Fruit fly (Drosophila melanogaster) whole organism, embryonic: Measurements from ENCODE around the gene Tsp74F.
A peak's percentile ranks its signal among the peaks of the same experiment; 100 is the strongest.

Experiments
- C15 ChIP-seq: fragments of 200-800 bp; sonication (Bioruptor generic); IDR thresholded peaks from 3 replicates; pipeline ENCODE4 v1.3.6; 2022; ENCODE audit warnings: missing biosample characterization, missing genetic modification characterization
- CG10321 ChIP-seq: fragments of 200-800 bp; sonication (Bioruptor generic); IDR thresholded peaks from 2 replicates; pipeline ENCODE4 v1.3.6; 2022; ENCODE audit warnings: missing biosample characterization, missing genetic modification characterization
- CG10366 ChIP-seq: fragments of 200-800 bp; sonication (Bioruptor generic); IDR thresholded peaks from 2 replicates; pipeline ENCODE4 v1.3.6; 2022; ENCODE audit warnings: missing biosample characterization, missing genetic modification characterization
- CG12299 ChIP-seq: fragments of 200-800 bp; sonication (Bioruptor generic); optimal IDR thresholded peaks from 2 replicates; lab custom pipeline; 2018; ENCODE audit warnings: missing biosample characterization, mild to moderate bottlenecking, missing genetic modification characterization
- CG13296 ChIP-seq: fragments of 200-800 bp; sonication (Bioruptor generic); optimal IDR thresholded peaks from 3 replicates; lab custom pipeline; 2018; ENCODE audit warnings: missing biosample characterization, mild to moderate bottlenecking, missing genetic modification characterization
- CG13424 ChIP-seq: fragments of 200-800 bp; sonication (Bioruptor generic); optimal IDR thresholded peaks from 2 replicates; lab custom pipeline; 2019; ENCODE audit warnings: missing biosample characterization, mild to moderate bottlenecking, missing genetic modification characterization, moderate library complexity
- CG14710 ChIP-seq: fragments of 200-800 bp; sonication (Bioruptor generic); optimal IDR thresholded peaks from 3 replicates; lab custom pipeline; 2019; ENCODE audit warnings: missing biosample characterization, mild to moderate bottlenecking, missing genetic modification characterization, moderate library complexity
- CG17359 ChIP-seq: fragments of 200-800 bp; sonication (Bioruptor generic); optimal IDR thresholded peaks from 3 replicates; lab custom pipeline; 2018; ENCODE audit warnings: missing biosample characterization, mild to moderate bottlenecking, missing genetic modification characterization, moderate library complexity
- CG2116 ChIP-seq: fragments of 200-800 bp; sonication (Bioruptor generic); optimal IDR thresholded peaks from 3 replicates; lab custom pipeline; 2018; ENCODE audit warnings: missing biosample characterization, mild to moderate bottlenecking, missing genetic modification characterization
- CG30403 ChIP-seq: fragments of 200-800 bp; sonication (Bioruptor generic); optimal IDR thresholded peaks from 3 replicates; lab custom pipeline; 2016; ENCODE audit warnings: missing biosample characterization, missing genetic modification characterization
- CG33213 ChIP-seq: fragments of 200-800 bp; sonication (Bioruptor generic); optimal IDR thresholded peaks from 3 replicates; lab custom pipeline; 2016; ENCODE audit warnings: missing biosample characterization, missing genetic modification characterization
- CG3726 ChIP-seq: fragments of 200-800 bp; sonication (Bioruptor generic); IDR thresholded peaks from 3 replicates; pipeline ENCODE4, ENCODE4 v1.3.6; 2022; ENCODE audit warnings: missing biosample characterization, missing genetic modification characterization
- CG6683 ChIP-seq: fragments of 200-800 bp; sonication (Bioruptor generic); optimal IDR thresholded peaks from 2 replicates; lab custom pipeline; 2017; ENCODE audit warnings: missing biosample characterization, mild to moderate bottlenecking, missing genetic modification characterization, missing genetic modification reagents
- CG6791 ChIP-seq: fragments of 200-800 bp; sonication (Bioruptor generic); IDR thresholded peaks from 3 replicates; pipeline ENCODE4 v1.3.6; 2022; ENCODE audit warnings: missing biosample characterization, missing genetic modification characterization; ENCODE audit not compliant: partially characterized antibody
- CG7928 ChIP-seq: fragments of 200-800 bp; sonication (Bioruptor generic); optimal IDR thresholded peaks from 2 replicates; lab custom pipeline; 2017; ENCODE audit warnings: missing biosample characterization, mild to moderate bottlenecking, missing genetic modification characterization
- CG8290 ChIP-seq, 3 experiments: fragments of 200-800 bp; sonication (Bioruptor generic); optimal IDR thresholded peaks; 2 replicates each; lab custom pipeline; 2016 to 2019; ENCODE audit warnings: missing biosample characterization in 3 of 3, missing genetic modification characterization in 3 of 3, mild to moderate bottlenecking in 2 of 3, moderate library complexity in 1 of 3
- Dad ChIP-seq: fragments of 200-800 bp; sonication (Bioruptor generic); optimal IDR thresholded peaks from 3 replicates; lab custom pipeline; 2016; ENCODE audit warnings: missing biosample characterization, missing genetic modification characterization
- Doc3 ChIP-seq: fragments of 200-800 bp; sonication (Bioruptor generic); IDR thresholded peaks from 3 replicates; pipeline ENCODE4 v1.3.6; 2022; ENCODE audit warnings: missing biosample characterization, missing genetic modification characterization; ENCODE audit not compliant: partially characterized antibody
- E2f2 ChIP-seq: fragments of 200-800 bp; sonication (Bioruptor generic); IDR thresholded peaks from 2 replicates; pipeline ENCODE4 v1.3.6; 2022; ENCODE audit warnings: missing biosample characterization, missing genetic modification characterization
- Elba2 ChIP-seq: fragments of 200-800 bp; sonication (Bioruptor generic); optimal IDR thresholded peaks from 3 replicates; lab custom pipeline; 2016; ENCODE audit warnings: missing biosample characterization, missing genetic modification characterization
- HLH54F ChIP-seq: fragments of 200-800 bp; sonication (Bioruptor generic); optimal IDR thresholded peaks from 3 replicates; lab custom pipeline; 2016; ENCODE audit warnings: missing biosample characterization, missing genetic modification characterization
- Hand ChIP-seq: fragments of 200-800 bp; sonication (Bioruptor generic); optimal IDR thresholded peaks from 2 replicates; lab custom pipeline; 2017; ENCODE audit warnings: mild to moderate bottlenecking, missing biosample characterization, missing genetic modification reagents, missing genetic modification characterization
- MBD-R2 ChIP-seq: fragments of 200-800 bp; sonication (Bioruptor generic); IDR thresholded peaks from 2 replicates; pipeline ENCODE4 v1.3.6; 2022; ENCODE audit warnings: missing biosample characterization, missing genetic modification characterization
- Mrtf ChIP-seq: fragments of 200-800 bp; sonication (Bioruptor generic); IDR thresholded peaks from 3 replicates; pipeline ENCODE4 v1.3.6; 2022; ENCODE audit warnings: missing biosample characterization, missing genetic modification characterization
- Neu2 ChIP-seq: fragments of 200-800 bp; sonication (Bioruptor generic); optimal IDR thresholded peaks from 3 replicates; lab custom pipeline; 2016; ENCODE audit warnings: missing biosample characterization, missing genetic modification characterization, borderline replicate concordance
- Sox102F ChIP-seq: fragments of 200-800 bp; sonication (Bioruptor generic); optimal IDR thresholded peaks from 2 replicates; lab custom pipeline; 2018; ENCODE audit warnings: missing biosample characterization, mild to moderate bottlenecking, missing genetic modification characterization, moderate library complexity
- Spps ChIP-seq: fragments of 200-800 bp; sonication (Bioruptor generic); optimal IDR thresholded peaks from 2 replicates; lab custom pipeline; 2018; ENCODE audit warnings: missing biosample characterization, mild to moderate bottlenecking, missing genetic modification characterization
- Xrp1 ChIP-seq: fragments of 200-800 bp; sonication (Bioruptor generic); IDR thresholded peaks from 2 replicates; pipeline ENCODE4 v1.3.6; 2022; ENCODE audit warnings: missing biosample characterization, missing genetic modification characterization
- dysf ChIP-seq: fragments of 200-800 bp; sonication (Bioruptor generic); IDR thresholded peaks from 3 replicates; pipeline ENCODE4 v1.3.6; 2022; ENCODE audit warnings: missing biosample characterization, missing genetic modification characterization
- fd64A ChIP-seq: fragments of 200-800 bp; sonication (Bioruptor generic); optimal IDR thresholded peaks from 3 replicates; lab custom pipeline; 2018; ENCODE audit warnings: missing biosample characterization, mild to moderate bottlenecking, missing genetic modification characterization
- ftz-f1 ChIP-seq: fragments of 200-800 bp; sonication (Bioruptor generic); optimal IDR thresholded peaks from 2 replicates; lab custom pipeline; 2016; ENCODE audit warnings: missing biosample characterization, missing genetic modification characterization
- gcm2 ChIP-seq: fragments of 200-800 bp; sonication (Bioruptor generic); optimal IDR thresholded peaks from 2 replicates; lab custom pipeline; 2016; ENCODE audit warnings: missing biosample characterization, missing genetic modification characterization
- jigr1 ChIP-seq: fragments of 200-800 bp; sonication (Bioruptor generic); IDR thresholded peaks from 3 replicates; pipeline ENCODE4 v1.3.6; 2022; ENCODE audit warnings: missing biosample characterization, missing genetic modification characterization
- kay ChIP-seq: fragments of 200-800 bp; sonication (Bioruptor generic); optimal IDR thresholded peaks from 2 replicates; lab custom pipeline; 2016; ENCODE audit warnings: missing biosample characterization, missing genetic modification characterization
- maf-S ChIP-seq: fragments of 200-800 bp; sonication (Bioruptor generic); optimal IDR thresholded peaks from 2 replicates; lab custom pipeline; 2016; ENCODE audit warnings: missing biosample characterization, missing genetic modification characterization
- nerfin-2 ChIP-seq: fragments of 200-800 bp; sonication (Bioruptor generic); IDR thresholded peaks from 2 replicates; pipeline ENCODE4 v1.3.6; 2022; ENCODE audit warnings: missing biosample characterization, missing genetic modification characterization; ENCODE audit not compliant: partially characterized antibody
- org-1 ChIP-seq: fragments of 200-800 bp; sonication (Bioruptor generic); optimal IDR thresholded peaks from 2 replicates; lab custom pipeline; 2017; ENCODE audit warnings: missing biosample characterization, missing genetic modification characterization
- pan ChIP-seq, 4 experiments: fragments of >200 bp in 3 of 4; fragments of 200-800 bp in 1 of 4; sonication (Bioruptor generic) in 1 of 4; optimal IDR thresholded peaks in 3 of 4; IDR thresholded peaks in 1 of 4; 2 replicates each; pipeline versions ENCODE4 v1.3.6 to Lab custom; 2017 to 2022; ENCODE audit warnings: missing biosample characterization in 2 of 4, missing genetic modification characterization in 2 of 4, mixed read lengths in 1 of 4
- peb ChIP-seq: fragments of 200-800 bp; sonication (Bioruptor generic); IDR thresholded peaks from 2 replicates; pipeline ENCODE4 v1.3.6; 2022; ENCODE audit warnings: missing biosample characterization, missing genetic modification characterization
- pfk ChIP-seq: fragments of 200-800 bp; sonication (Bioruptor generic); optimal IDR thresholded peaks from 2 replicates; lab custom pipeline; 2018; ENCODE audit warnings: missing biosample characterization, mild to moderate bottlenecking, missing genetic modification characterization, moderate library complexity
- phol ChIP-seq: fragments of 200-800 bp; sonication (Bioruptor generic); optimal IDR thresholded peaks from 3 replicates; lab custom pipeline; 2018; ENCODE audit warnings: missing biosample characterization, mild to moderate bottlenecking, missing genetic modification characterization, moderate library complexity
- sc ChIP-seq, 3 experiments: fragments of >200 bp in 2 of 3; fragments of 200-800 bp in 1 of 3; sonication (Bioruptor generic) in 1 of 3; optimal IDR thresholded peaks; 2 replicates in 2 of 3; 3 replicates in 1 of 3; lab custom pipeline; 2017; ENCODE audit warnings: mild to moderate bottlenecking in 1 of 3, missing biosample characterization in 1 of 3, missing genetic modification characterization in 1 of 3, missing genetic modification reagents in 1 of 3
- sens ChIP-seq: fragments of 200-800 bp; sonication (Bioruptor generic); peaks from one replicate; lab custom pipeline; 2016; ENCODE audit warnings: missing biosample characterization, missing genetic modification characterization
- sisA ChIP-seq: fragments of 200-800 bp; sonication (Bioruptor generic); IDR thresholded peaks from 2 replicates; pipeline ENCODE4 v1.3.6; 2022; ENCODE audit warnings: missing biosample characterization, missing genetic modification characterization
- slp2 ChIP-seq: fragments of 200-800 bp; sonication (Bioruptor generic); optimal IDR thresholded peaks from 2 replicates; lab custom pipeline; 2016; ENCODE audit warnings: missing biosample characterization, missing genetic modification characterization
- sug ChIP-seq: fragments of 200-800 bp; optimal IDR thresholded peaks from 2 replicates; lab custom pipeline; 2019; ENCODE audit warnings: missing biosample characterization, mild to moderate bottlenecking, missing genetic modification characterization, moderate library complexity
- trem ChIP-seq: fragments of 200-800 bp; optimal IDR thresholded peaks from 3 replicates; lab custom pipeline; 2019; ENCODE audit warnings: missing biosample characterization, mild to moderate bottlenecking, missing genetic modification characterization, moderate library complexity
- ttk ChIP-seq: fragments of 200-800 bp; sonication (Bioruptor generic); IDR thresholded peaks from 2 replicates; pipeline ENCODE4 v2.1.2; 2022; ENCODE audit warnings: missing biosample characterization, missing genetic modification characterization

The Tsp74F gene

DNA sequence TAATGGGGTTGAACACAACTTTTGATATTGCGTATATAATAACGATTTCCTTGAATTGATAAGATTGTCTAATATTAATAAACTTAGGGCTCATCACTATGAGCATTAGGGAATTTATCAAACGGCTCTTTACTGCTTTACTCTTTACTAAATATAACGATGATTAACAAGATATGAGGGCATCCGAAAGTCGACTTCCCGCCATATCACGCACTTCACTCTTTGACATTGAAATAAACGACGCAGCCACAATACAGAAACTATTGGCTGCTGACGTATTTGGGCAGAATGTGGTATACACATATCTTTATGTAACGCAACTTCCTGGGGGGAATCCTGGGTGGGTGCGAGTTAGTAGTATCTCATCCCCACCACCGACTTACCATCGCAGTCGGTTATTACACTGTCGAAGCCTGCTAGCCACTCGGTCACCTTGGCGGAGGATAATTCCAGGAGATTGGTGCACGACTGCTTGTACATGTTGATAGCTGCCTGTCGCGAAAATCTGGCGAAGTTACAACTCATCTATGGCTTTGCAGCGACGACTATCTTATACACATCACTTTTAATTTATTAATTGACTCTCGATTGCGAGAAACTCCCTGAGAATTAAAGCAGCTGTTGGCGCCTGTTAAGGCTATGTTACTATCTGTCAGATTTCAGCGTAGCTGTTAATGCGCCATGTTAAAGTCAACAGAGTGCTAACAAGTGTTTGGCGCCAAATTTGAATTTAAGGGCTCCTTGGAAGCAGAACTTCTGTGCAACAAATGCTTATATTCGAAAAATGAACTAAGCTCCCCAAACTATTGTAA is 52.6 kb downstream of the Tsp74F start, which contains the start of gene CG5567 (continued):
- no peak for TF ChIP-seq Elba2
- TF ChIP-seq CG10321 (GFP tag; lab: Robert Waterston, UW): no peak
- TF ChIP-seq CG10366: no peak
- no peak for TF ChIP-seq pan (optimal IDR thresholded peaks at IDR 0.05; lab: Kevin White, UChicago)
- TF ChIP-seq pan (GFP tag; optimal IDR thresholded peaks at IDR 0.05 in 1 of 2, IDR thresholded peaks at IDR 0.05 in 1 of 2): peak in 1 of 2 experiments; percentile 45
- peak; percentile 38; the same call in 1 of the 3 replicates for TF ChIP-seq dysf
- TF ChIP-seq peb (GFP tag; lab: Robert Waterston, UW): no peak
- no peak for TF ChIP-seq CG33213 (GFP tag; lab: Kevin White, UChicago)
- TF ChIP-seq CG14710 (tag; lab: Kevin White, UChicago): no peak
- no peak for TF ChIP-seq fd64A
- no peak for TF ChIP-seq CG30403 (GFP tag; lab: Kevin White, UChicago)
- no peak for TF ChIP-seq CG13296 (GFP tag; lab: Kevin White, UChicago)
- TF ChIP-seq sens (GFP tag; lab: Kevin White, UChicago): peak; percentile 82
- no peak for TF ChIP-seq CG6683 (GFP tag; lab: Kevin White, UChicago)
- no peak for TF ChIP-seq Mrtf
- no peak for TF ChIP-seq CG3726
- no peak for TF ChIP-seq gcm2 (GFP tag; lab: Kevin White, UChicago)
- no peak for TF ChIP-seq ttk (GFP tag; lab: Robert Waterston, UW)
- no peak for TF ChIP-seq slp2 (GFP tag; lab: Kevin White, UChicago)
- TF ChIP-seq CG12299 (tag; lab: Kevin White, UChicago): no peak
- no peak for TF ChIP-seq sisA (GFP tag; lab: Robert Waterston, UW)
- TF ChIP-seq E2f2 (GFP tag; lab: Robert Waterston, UW): peak; percentile 88
- TF ChIP-seq CG8290 (GFP tag; optimal IDR thresholded peaks at IDR 0.05; lab: Kevin White, UChicago): no peak
- peak in 1 of 2 experiments; percentile 33 for TF ChIP-seq CG8290 (tag; optimal IDR thresholded peaks at IDR 0.05; lab: Kevin White, UChicago)
- peak; percentile 2 for TF ChIP-seq CG2116
- peak; percentile 88 for TF ChIP-seq ftz-f1 (GFP tag; lab: Kevin White, UChicago)
- no peak for TF ChIP-seq C15 (GFP tag; lab: Robert Waterston, UW)
- no peak for TF ChIP-seq pfk (GFP tag; lab: Kevin White, UChicago)
- TF ChIP-seq phol (tag; lab: Kevin White, UChicago): peak; percentile 2
- TF ChIP-seq MBD-R2 (GFP tag; lab: Robert Waterston, UW): 0 out of 2 replicates have a peak, but pooled peaks have one; percentile 41
- TF ChIP-seq HLH54F (GFP tag; lab: Kevin White, UChicago): peak; percentile 19
- TF ChIP-seq CG17359 (tag; lab: Kevin White, UChicago): peak; percentile 9
- TF ChIP-seq CG7928 (GFP tag; lab: Kevin White, UChicago): peak; percentile 10
- no peak for TF ChIP-seq Neu2 (GFP tag; lab: Kevin White, UChicago)
- TF ChIP-seq Doc3 (GFP tag; lab: Robert Waterston, UW): no peak
- peak; percentile 33; the same call in 1 of the 3 replicates for TF ChIP-seq CG6791 (GFP tag; lab: Robert Waterston, UW)
- no peak for TF ChIP-seq org-1 (GFP tag; lab: Kevin White, UChicago)
- no peak for TF ChIP-seq Spps (tag; lab: Kevin White, UChicago)
- TF ChIP-seq kay: no peak
- TF ChIP-seq Sox102F (GFP tag; lab: Kevin White, UChicago): no peak
- TF ChIP-seq maf-S (GFP tag; lab: Kevin White, UChicago): no peak
- TF ChIP-seq sc (optimal IDR thresholded peaks at IDR 0.05; lab: Kevin White, UChicago): no peak
- no peak for TF ChIP-seq sc (GFP tag; optimal IDR thresholded peaks at IDR 0.05; lab: Kevin White, UChicago)
- TF ChIP-seq CG13424: peak; percentile 15
- TF ChIP-seq nerfin-2 (GFP tag; lab: Robert Waterston, UW): no peak
- TF ChIP-seq Xrp1 (GFP tag; lab: Robert Waterston, UW): peak; percentile 26; the same call in 1 of the 2 replicates
- no peak for TF ChIP-seq Hand (GFP tag; lab: Kevin White, UChicago)
- TF ChIP-seq jigr1 (GFP tag; lab: Robert Waterston, UW): no peak
- TF ChIP-seq Dad (GFP tag; lab: Kevin White, UChicago): no peak
- TF ChIP-seq sug (tag; lab: Kevin White, UChicago): peak; percentile 36
- TF ChIP-seq trem (tag; lab: Kevin White, UChicago): no peak
